Worm (Caenorhabditis elegans) whole organism, mixed stage, embryonic: ENCODE measurements around the gene F53A2.1.

ENCODE experiments used
- flh-1 ChIP-seq: fragments of 200-800 bp; sonication (Bioruptor generic); optimal IDR thresholded peaks from 2 replicates; lab custom pipeline; 2018; ENCODE audit warnings: mild to moderate bottlenecking, missing genetic modification characterization, moderate library complexity, missing compliant biosample characterization
- snpc-4 ChIP-seq: fragments of 150-350 bp; optimal IDR thresholded peaks from 2 replicates; lab custom pipeline; 2014; ENCODE audit warnings: missing biosample characterization, missing genetic modification characterization

- TF ChIP-seq flh-1 (GFP tag; lab: Kevin White, UChicago): no peak
- no peak for TF ChIP-seq snpc-4 (tag; lab: Kevin White, UChicago)
Observed at ce11 chrIII:13346785-13347184, 22.1 kb upstream of the F53A2.1 start, which contains the start of gene mtm-6.
